Worm (Caenorhabditis elegans) whole organism, L3 larva: Measurements from ENCODE around the gene F19H6.5.
A peak's percentile ranks its signal among the peaks of the same experiment; 100 is the strongest.

Experiments used
- R02D3.7 ChIP-seq: fragments of 150-350 bp; optimal IDR thresholded peaks from 2 replicates; lab custom pipeline; 2014; ENCODE audit warnings: missing biosample characterization, missing genetic modification characterization
- ZK546.5 ChIP-seq: sonication (generic microtip); optimal IDR thresholded peaks from 2 replicates; lab custom pipeline; 2017; ENCODE audit warnings: missing biosample characterization, missing genetic modification characterization
- aly-2 ChIP-seq: fragments of 150-350 bp; optimal IDR thresholded peaks from 2 replicates; lab custom pipeline; 2014; ENCODE audit warnings: missing biosample characterization, missing genetic modification characterization
- ama-1 ChIP-seq: fragments of 150-350 bp; optimal IDR thresholded peaks from 2 replicates; lab custom pipeline; 2018
- ceh-16 ChIP-seq: sonication (generic microtip); optimal IDR thresholded peaks from 2 replicates; lab custom pipeline; 2017; ENCODE audit warnings: missing biosample characterization, missing genetic modification characterization
- ceh-28 ChIP-seq: fragments of 150-350 bp; optimal IDR thresholded peaks from 2 replicates; lab custom pipeline; 2014; ENCODE audit warnings: missing biosample characterization, missing genetic modification reagents, missing genetic modification characterization
- ceh-82 ChIP-seq: fragments of 150-350 bp; optimal IDR thresholded peaks from 2 replicates; lab custom pipeline; 2014; ENCODE audit warnings: missing biosample characterization, missing genetic modification characterization
- ceh-9 ChIP-seq: sonication (generic microtip); optimal IDR thresholded peaks from 2 replicates; lab custom pipeline; 2018; ENCODE audit warnings: missing biosample characterization, missing genetic modification characterization
- daf-12 ChIP-seq: fragments of 150-350 bp; optimal IDR thresholded peaks from 2 replicates; lab custom pipeline; 2014; ENCODE audit warnings: missing biosample characterization, missing genetic modification reagents, missing genetic modification characterization
- elt-2 ChIP-seq: sonication (generic microtip); optimal IDR thresholded peaks from 2 replicates; lab custom pipeline; 2016; ENCODE audit warnings: missing genetic modification reagents, mild to moderate bottlenecking, missing genetic modification characterization, missing compliant biosample characterization
- fkh-10 ChIP-seq: sonication (generic microtip); optimal IDR thresholded peaks from 2 replicates; lab custom pipeline; 2017; ENCODE audit warnings: missing biosample characterization, missing genetic modification reagents, missing genetic modification characterization
- fkh-2 ChIP-seq: fragments of 150-350 bp; optimal IDR thresholded peaks from 2 replicates; lab custom pipeline; 2014; ENCODE audit warnings: missing biosample characterization, missing genetic modification reagents, missing genetic modification characterization
- hmg-11 ChIP-seq: sonication (generic microtip); optimal IDR thresholded peaks from 2 replicates; lab custom pipeline; 2016; ENCODE audit warnings: missing genetic modification characterization, missing compliant biosample characterization
- jun-1 ChIP-seq: fragments of 150-350 bp; optimal IDR thresholded peaks from 2 replicates; lab custom pipeline; 2014; ENCODE audit warnings: missing biosample characterization, missing genetic modification reagents, missing genetic modification characterization
- lin-15B ChIP-seq: fragments of 150-350 bp; optimal IDR thresholded peaks from 2 replicates; lab custom pipeline; 2014; ENCODE audit warnings: missing biosample characterization, missing genetic modification characterization
- lin-39 ChIP-seq: fragments of 150-350 bp; optimal IDR thresholded peaks from 2 replicates; lab custom pipeline; 2018; ENCODE audit warnings: missing biosample characterization, missing genetic modification reagents, missing genetic modification characterization
- lsy-12 ChIP-seq: sonication (generic microtip); optimal IDR thresholded peaks from 2 replicates; lab custom pipeline; 2016; ENCODE audit warnings: mild to moderate bottlenecking, missing genetic modification characterization, missing compliant biosample characterization
- mml-1 ChIP-seq: fragments of 150-350 bp; sonication (generic microtip); optimal IDR thresholded peaks from 3 replicates; lab custom pipeline; 2014; ENCODE audit warnings: missing biosample characterization, missing genetic modification characterization
- nfya-1 ChIP-seq: sonication (generic microtip); optimal IDR thresholded peaks from 2 replicates; lab custom pipeline; 2017; ENCODE audit warnings: missing genetic modification characterization, mild to moderate bottlenecking, missing compliant biosample characterization, antibody characterized with exemption, moderate library complexity; ENCODE audit not compliant: insufficient read depth
- nhr-11 ChIP-seq: fragments of 150-350 bp; optimal IDR thresholded peaks from 2 replicates; lab custom pipeline; 2014; ENCODE audit warnings: missing biosample characterization, missing genetic modification characterization
- nhr-23 ChIP-seq: fragments of 150-350 bp; optimal IDR thresholded peaks from 2 replicates; lab custom pipeline; 2014; ENCODE audit warnings: missing biosample characterization, missing genetic modification reagents, missing genetic modification characterization
- nhr-25 ChIP-seq: sonication (generic microtip); optimal IDR thresholded peaks from 2 replicates; lab custom pipeline; 2017; ENCODE audit warnings: missing biosample characterization, missing genetic modification characterization
- nhr-28 ChIP-seq: fragments of 150-350 bp; optimal IDR thresholded peaks from 2 replicates; lab custom pipeline; 2014; ENCODE audit warnings: missing biosample characterization, missing genetic modification characterization
- nhr-43 ChIP-seq: sonication (generic microtip); optimal IDR thresholded peaks from 2 replicates; lab custom pipeline; 2016; ENCODE audit warnings: mild to moderate bottlenecking, missing genetic modification characterization, missing compliant biosample characterization; ENCODE audit not compliant: poor library complexity, severe bottlenecking
- nhr-67 ChIP-seq: fragments of 150-350 bp; optimal IDR thresholded peaks from 2 replicates; lab custom pipeline; 2014; ENCODE audit warnings: missing biosample characterization, missing genetic modification characterization
- nhr-76 ChIP-seq: fragments of 150-350 bp; sonication (generic microtip); optimal IDR thresholded peaks from 5 replicates; lab custom pipeline; 2014; ENCODE audit warnings: missing biosample characterization, missing genetic modification characterization
- nhr-77 ChIP-seq: fragments of 150-350 bp; optimal IDR thresholded peaks from 2 replicates; lab custom pipeline; 2014; ENCODE audit warnings: missing biosample characterization, missing genetic modification characterization
- pqm-1 ChIP-seq: fragments of 150-350 bp; optimal IDR thresholded peaks from 2 replicates; lab custom pipeline; 2017; ENCODE audit warnings: missing biosample characterization, missing genetic modification characterization, inconsistent platforms
- sea-2 ChIP-seq: fragments of 150-350 bp; sonication (generic microtip); optimal IDR thresholded peaks from 4 replicates; lab custom pipeline; 2014; ENCODE audit warnings: missing biosample characterization, missing genetic modification reagents, missing genetic modification characterization
- skn-1 ChIP-seq: fragments of 150-350 bp; optimal IDR thresholded peaks from 2 replicates; lab custom pipeline; 2014; ENCODE audit warnings: missing biosample characterization, missing genetic modification characterization
- snpc-4 ChIP-seq: fragments of 150-350 bp; optimal IDR thresholded peaks from 2 replicates; lab custom pipeline; 2014; ENCODE audit warnings: missing biosample characterization, missing genetic modification characterization
- tbx-2 ChIP-seq: sonication (generic microtip); optimal IDR thresholded peaks from 2 replicates; lab custom pipeline; 2016; ENCODE audit warnings: mild to moderate bottlenecking, missing genetic modification characterization, missing compliant biosample characterization
- unc-39 ChIP-seq: sonication (generic microtip); optimal IDR thresholded peaks from 4 replicates; lab custom pipeline; 2017; ENCODE audit warnings: missing biosample characterization, missing genetic modification characterization
- unc-62 ChIP-seq: fragments of 150-350 bp; sonication (generic microtip); optimal IDR thresholded peaks from 4 replicates; lab custom pipeline; 2014; ENCODE audit warnings: missing biosample characterization, missing genetic modification reagents, missing genetic modification characterization
- zag-1 ChIP-seq: fragments of 150-350 bp; optimal IDR thresholded peaks from 2 replicates; lab custom pipeline; 2014; ENCODE audit warnings: missing biosample characterization, missing genetic modification characterization
- ztf-4 ChIP-seq: fragments of 150-350 bp; optimal IDR thresholded peaks from 2 replicates; lab custom pipeline; 2014; ENCODE audit warnings: missing biosample characterization, missing genetic modification characterization

F19H6.5 gene

DNA sequence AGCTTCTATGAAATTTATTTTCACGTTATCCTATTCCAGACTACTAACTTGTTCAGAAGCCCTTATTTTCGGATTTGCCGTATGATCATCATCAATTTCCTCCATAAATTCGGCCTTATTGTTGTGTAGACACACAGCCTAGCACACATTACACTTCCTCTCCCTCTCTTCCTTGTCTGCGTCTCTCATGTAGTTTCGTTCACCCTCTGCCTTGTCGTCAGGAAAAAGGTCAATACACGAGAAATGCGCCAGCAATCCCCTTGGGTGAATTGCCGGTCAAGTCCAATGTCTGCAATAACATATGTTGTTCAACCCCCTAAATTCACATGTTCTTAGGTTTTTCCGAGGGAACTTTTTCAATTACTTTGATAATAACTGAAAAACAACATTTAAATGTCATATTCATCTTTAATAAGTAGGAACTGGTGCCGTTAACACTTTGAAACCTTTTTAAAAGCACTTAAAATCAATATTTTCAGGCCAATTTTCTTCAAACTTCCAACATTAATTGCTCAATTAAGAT, 29.1 kb upstream of the F19H6.5 start, which contains the start of gene F17E5.2 (continued):
- no peak for TF ChIP-seq ceh-9 (tag; lab: Kevin White, UChicago)
- peak; percentile 87 for TF ChIP-seq nhr-43 (tag; lab: Kevin White, UChicago)
- TF ChIP-seq ceh-16 (tag; lab: Kevin White, UChicago), result no peak
- no peak for TF ChIP-seq unc-39 (tag; lab: Kevin White, UChicago)
- TF ChIP-seq nhr-67, result no peak
- peak; percentile 77 for TF ChIP-seq nhr-11 (tag; lab: Kevin White, UChicago)
- peak; percentile 46 for TF ChIP-seq ama-1 (lab: Kevin White, UChicago)
- peak; percentile 30 for TF ChIP-seq ztf-4 (tag; lab: Kevin White, UChicago)
- peak; percentile 14 for TF ChIP-seq nhr-76 (tag; lab: Kevin White, UChicago)
- TF ChIP-seq nhr-23, result peak; percentile 97
- TF ChIP-seq nhr-25 (tag; lab: Kevin White, UChicago), result peak; percentile 99
- TF ChIP-seq mml-1, result no peak
- peak; percentile 92 for TF ChIP-seq snpc-4 (tag; lab: Kevin White, UChicago)
- TF ChIP-seq zag-1 (tag; lab: Kevin White, UChicago), result no peak
- TF ChIP-seq unc-62, result peak; percentile 20
- TF ChIP-seq nhr-77 (tag; lab: Kevin White, UChicago), result peak; percentile 85
- peak; percentile 79 for TF ChIP-seq skn-1 (tag; lab: Kevin White, UChicago)
- peak; percentile 92 for TF ChIP-seq nfya-1 (tag; lab: Kevin White, UChicago)
- peak; percentile 77 for TF ChIP-seq elt-2 (tag; lab: Kevin White, UChicago)
- TF ChIP-seq hmg-11 (tag; lab: Kevin White, UChicago), result peak; percentile 96
- no peak for TF ChIP-seq ZK546.5 (tag; lab: Kevin White, UChicago)
- TF ChIP-seq jun-1 (tag; lab: Kevin White, UChicago), result peak; percentile 85
- peak; percentile 80 for TF ChIP-seq lin-15B (tag; lab: Kevin White, UChicago)
- peak; percentile 86 for TF ChIP-seq lsy-12 (tag; lab: Kevin White, UChicago)
- TF ChIP-seq fkh-2 (tag; lab: Kevin White, UChicago), result no peak
- peak; percentile 91 for TF ChIP-seq tbx-2

DNA sequence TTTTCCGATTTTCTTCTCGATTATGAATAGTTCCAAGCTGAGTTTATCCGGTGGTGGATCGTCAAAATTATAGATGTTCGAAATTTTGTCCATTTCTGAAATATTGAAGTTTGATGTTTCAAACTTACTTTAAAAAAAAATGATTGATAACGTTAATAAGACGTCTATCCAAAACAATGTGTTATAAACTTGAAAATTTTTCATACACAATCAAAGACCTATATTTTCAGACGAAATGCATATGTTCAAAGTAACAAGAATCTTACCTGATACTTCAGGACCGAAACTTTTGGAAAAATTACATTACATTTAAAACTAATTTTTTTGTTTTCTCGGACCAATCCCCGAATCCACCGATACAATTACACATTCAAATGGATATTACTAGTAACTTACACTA, 26.7 kb upstream of the F19H6.5 start, which contains the start of gene nekl-3:
Gene nekl-3, minus strand, starts transcription at position 101 of the 400 bp plus-strand sequence.
- TF ChIP-seq aly-2 (tag; lab: Kevin White, UChicago) (no peak), daf-12 (no peak), ceh-9 (tag; lab: Kevin White, UChicago) (no peak), nfya-1 (tag; lab: Kevin White, UChicago) (no peak), skn-1 (tag; lab: Kevin White, UChicago) (no peak), nhr-28 (tag; lab: Kevin White, UChicago) (no peak), tbx-2 (no peak), nhr-25 (tag; lab: Kevin White, UChicago) (no peak), ama-1 (lab: Kevin White, UChicago) (no peak), sea-2 (no peak), ceh-28 (tag; lab: Kevin White, UChicago) (no peak), unc-62 (no peak), jun-1 (tag; lab: Kevin White, UChicago) (no peak), nhr-77 (tag; lab: Kevin White, UChicago) (no peak), R02D3.7 (tag; lab: Kevin White, UChicago) (no peak), unc-39 (tag; lab: Kevin White, UChicago) (no peak), fkh-10 (GFP tag; lab: Kevin White, UChicago) (no peak), ceh-82 (tag; lab: Kevin White, UChicago) (no peak), nhr-43 (tag; lab: Kevin White, UChicago) (no peak), snpc-4 (tag; lab: Kevin White, UChicago) (no peak)
- TF ChIP-seq, all 47 proteins: peak for 0

DNA sequence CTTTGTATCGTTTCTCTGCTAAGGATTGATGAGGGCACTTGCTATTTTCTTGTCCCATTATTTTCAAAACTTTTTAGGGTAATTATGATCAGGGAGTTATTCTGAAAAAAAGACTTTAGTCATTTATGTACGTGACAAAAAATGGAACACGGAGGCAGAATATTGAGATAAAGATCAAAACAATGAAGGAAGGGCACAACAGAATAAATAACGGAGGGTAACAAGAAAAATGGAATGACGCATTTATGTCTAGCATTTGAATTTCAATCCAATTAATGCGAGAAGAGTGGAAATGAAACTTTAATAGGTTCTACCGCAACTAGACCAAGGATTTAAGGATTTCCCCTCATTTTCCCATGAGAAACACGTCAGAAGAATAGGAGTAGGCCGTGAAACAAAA, 13.6 kb upstream of the F19H6.5 start, which contains the start of gene glb-13:
Gene glb-13, minus strand, starts transcription at position 101 of the 400 bp plus-strand sequence.
- TF ChIP-seq fkh-2 (tag; lab: Kevin White, UChicago), result no peak
- no peak for TF ChIP-seq lin-39 (tag; lab: Kevin White, UChicago)
- no peak for TF ChIP-seq sea-2
- TF ChIP-seq ceh-28 (tag; lab: Kevin White, UChicago), result no peak
- no peak for TF ChIP-seq lsy-12 (tag; lab: Kevin White, UChicago)
- no peak for TF ChIP-seq pqm-1 (tag; lab: Kevin White, UChicago)
- TF ChIP-seq ceh-82 (tag; lab: Kevin White, UChicago), result no peak
- TF ChIP-seq nhr-67, result no peak
- TF ChIP-seq, all 47 proteins: peak for 0
